Fruit fly (Drosophila melanogaster) whole organism, embryonic: Measurements from ENCODE around the gene CG7366.
A peak's percentile ranks its signal among the peaks of the same experiment; 100 is the strongest.

Experiments used
- ATbp ChIP-seq: fragments of 200-800 bp; sonication (Bioruptor generic); optimal IDR thresholded peaks from 2 replicates; lab custom pipeline; 2017; ENCODE audit warnings: missing biosample characterization, mild to moderate bottlenecking, missing genetic modification characterization, missing genetic modification reagents
- B-H2 ChIP-seq: fragments of 200-800 bp; sonication (Bioruptor generic); optimal IDR thresholded peaks from 2 replicates; lab custom pipeline; 2018; ENCODE audit warnings: missing biosample characterization, mild to moderate bottlenecking, missing genetic modification characterization
- CG10209 ChIP-seq: fragments of 200-800 bp; sonication (Bioruptor generic); optimal IDR thresholded peaks from 3 replicates; lab custom pipeline; 2017; ENCODE audit warnings: missing biosample characterization, mild to moderate bottlenecking, missing genetic modification characterization, missing genetic modification reagents
- CG11398 ChIP-seq: fragments of 200-800 bp; sonication (Bioruptor generic); optimal IDR thresholded peaks from 2 replicates; lab custom pipeline; 2016; ENCODE audit warnings: missing biosample characterization, missing genetic modification characterization
- CG13296 ChIP-seq: fragments of 200-800 bp; sonication (Bioruptor generic); optimal IDR thresholded peaks from 3 replicates; lab custom pipeline; 2018; ENCODE audit warnings: missing biosample characterization, mild to moderate bottlenecking, missing genetic modification characterization
- CG14965 ChIP-seq: fragments of 200-800 bp; sonication (Bioruptor generic); optimal IDR thresholded peaks from 2 replicates; lab custom pipeline; 2016; ENCODE audit warnings: missing biosample characterization, missing genetic modification characterization, borderline replicate concordance
- CG16815 ChIP-seq: fragments of 200-800 bp; sonication (Bioruptor generic); optimal IDR thresholded peaks from 3 replicates; lab custom pipeline; 2017; ENCODE audit warnings: missing biosample characterization, mild to moderate bottlenecking, missing genetic modification characterization
- CG17361 ChIP-seq: fragments of 200-800 bp; sonication (Bioruptor generic); IDR thresholded peaks from 3 replicates; pipeline ENCODE4 v1.3.6; 2022; ENCODE audit warnings: missing biosample characterization, missing genetic modification characterization
- CG2129 ChIP-seq: fragments of 200-800 bp; sonication (Bioruptor generic); IDR thresholded peaks from 2 replicates; pipeline ENCODE4 v1.3.6; 2022; ENCODE audit warnings: missing biosample characterization, missing genetic modification characterization; ENCODE audit not compliant: partially characterized antibody
- CG31388 ChIP-seq: fragments of 200-800 bp; sonication (Bioruptor generic); optimal IDR thresholded peaks from 2 replicates; lab custom pipeline; 2016; ENCODE audit warnings: missing biosample characterization, missing genetic modification characterization
- CG3281 ChIP-seq: fragments of 200-800 bp; sonication (Bioruptor generic); optimal IDR thresholded peaks from 3 replicates; lab custom pipeline; 2017; ENCODE audit warnings: missing biosample characterization, mild to moderate bottlenecking, missing genetic modification characterization
- CG3726 ChIP-seq: fragments of 200-800 bp; sonication (Bioruptor generic); IDR thresholded peaks from 3 replicates; pipeline ENCODE4, ENCODE4 v1.3.6; 2022; ENCODE audit warnings: missing biosample characterization, missing genetic modification characterization
- CG6254 ChIP-seq: fragments of 200-800 bp; sonication (Bioruptor generic); optimal IDR thresholded peaks from 3 replicates; lab custom pipeline; 2017; ENCODE audit warnings: mild to moderate bottlenecking, missing biosample characterization, missing genetic modification reagents, missing genetic modification characterization
- CG6654 ChIP-seq: fragments of 200-800 bp; sonication (Bioruptor generic); optimal IDR thresholded peaks from 2 replicates; lab custom pipeline; 2017; ENCODE audit warnings: missing biosample characterization, mild to moderate bottlenecking, missing genetic modification characterization
- CG7271 ChIP-seq: fragments of 200-800 bp; sonication (Bioruptor generic); optimal IDR thresholded peaks from 2 replicates; lab custom pipeline; 2018; ENCODE audit warnings: missing biosample characterization, mild to moderate bottlenecking, missing genetic modification characterization, moderate library complexity
- CG7839 ChIP-seq: fragments of 200-800 bp; sonication (Bioruptor generic); optimal IDR thresholded peaks from 3 replicates; lab custom pipeline; 2018; ENCODE audit warnings: missing biosample characterization, mild to moderate bottlenecking, missing genetic modification characterization, moderate library complexity
- Camta ChIP-seq: fragments of 200-800 bp; sonication (Bioruptor generic); optimal IDR thresholded peaks from 2 replicates; lab custom pipeline; 2016; ENCODE audit warnings: missing biosample characterization, missing genetic modification characterization
- E2f2 ChIP-seq: fragments of 200-800 bp; sonication (Bioruptor generic); IDR thresholded peaks from 2 replicates; pipeline ENCODE4 v1.3.6; 2022; ENCODE audit warnings: missing biosample characterization, missing genetic modification characterization
- H15 ChIP-seq: fragments of 200-800 bp; sonication (Bioruptor generic); IDR thresholded peaks from 3 replicates; pipeline ENCODE4 v1.3.6; 2022; ENCODE audit warnings: missing biosample characterization, missing genetic modification characterization
- HLH3B ChIP-seq: fragments of 200-800 bp; sonication (Bioruptor generic); IDR thresholded peaks from 2 replicates; pipeline ENCODE4 v1.3.6; 2022; ENCODE audit warnings: missing biosample characterization, missing genetic modification characterization
- HmgD ChIP-seq: fragments of 200-800 bp; sonication (Bioruptor generic); optimal IDR thresholded peaks from 3 replicates; lab custom pipeline; 2016; ENCODE audit warnings: missing biosample characterization, missing genetic modification characterization
- Hr51 ChIP-seq, 2 experiments: fragments of 200-800 bp; sonication (Bioruptor generic); optimal IDR thresholded peaks; 2 replicates in 1 of 2; 3 replicates in 1 of 2; lab custom pipeline; 2016 to 2018; ENCODE audit warnings: missing biosample characterization in 2 of 2, missing genetic modification characterization in 2 of 2, mild to moderate bottlenecking in 1 of 2, moderate library complexity in 1 of 2
- Hr78 ChIP-seq, 2 experiments: fragments of 200-800 bp in 1 of 2; fragments of >200 bp in 1 of 2; sonication (Bioruptor generic) in 1 of 2; optimal IDR thresholded peaks; 2 replicates each; lab custom pipeline; 2017 to 2019; ENCODE audit warnings: missing biosample characterization in 2 of 2, missing genetic modification characterization in 2 of 2, mild to moderate bottlenecking in 1 of 2, moderate library complexity in 1 of 2
- Lim3 ChIP-seq: fragments of 200-800 bp; sonication (Bioruptor generic); IDR thresholded peaks from 2 replicates; pipeline ENCODE4 v1.3.6; 2022; ENCODE audit warnings: missing biosample characterization, missing genetic modification characterization
- MBD-R2 ChIP-seq: fragments of 200-800 bp; sonication (Bioruptor generic); IDR thresholded peaks from 2 replicates; pipeline ENCODE4 v1.3.6; 2022; ENCODE audit warnings: missing biosample characterization, missing genetic modification characterization
- Mes4 ChIP-seq: fragments of 200-800 bp; sonication (Bioruptor generic); optimal IDR thresholded peaks from 2 replicates; lab custom pipeline; 2016; ENCODE audit warnings: missing biosample characterization, missing genetic modification characterization
- NK7.1 ChIP-seq: fragments of 200-800 bp; sonication (Bioruptor generic); optimal IDR thresholded peaks from 3 replicates; lab custom pipeline; 2016; ENCODE audit warnings: missing biosample characterization, missing genetic modification characterization
- Scr ChIP-seq: fragments of 200-800 bp; sonication (Bioruptor generic); IDR thresholded peaks from 2 replicates; pipeline ENCODE4 v1.3.6; 2022; ENCODE audit warnings: missing biosample characterization, missing genetic modification characterization; ENCODE audit not compliant: partially characterized antibody
- Stat92E ChIP-seq, 3 experiments: fragments of >200 bp in 2 of 3; fragments of 200-800 bp in 1 of 3; sonication (Bioruptor generic) in 1 of 3; optimal IDR thresholded peaks; 2 replicates each; lab custom pipeline; 2017 to 2019; ENCODE audit warnings: missing biosample characterization in 3 of 3, missing genetic modification characterization in 3 of 3, mild to moderate bottlenecking in 1 of 3, moderate library complexity in 1 of 3
- Taf1 ChIP-seq: fragments of 200-800 bp; sonication (Bioruptor generic); IDR thresholded peaks from 2 replicates; pipeline ENCODE4 v1.3.6; 2022; ENCODE audit warnings: missing biosample characterization, missing genetic modification characterization
- abd-A ChIP-seq: fragments of 200-800 bp; sonication (Bioruptor generic); optimal IDR thresholded peaks from 3 replicates; lab custom pipeline; 2019; ENCODE audit warnings: missing biosample characterization, mild to moderate bottlenecking, missing genetic modification characterization, moderate library complexity
- cas ChIP-seq: fragments of 200-800 bp; sonication (Bioruptor generic); IDR thresholded peaks from 2 replicates; pipeline ENCODE4 v1.3.6; 2022; ENCODE audit warnings: missing biosample characterization, missing genetic modification characterization
- cato ChIP-seq: fragments of 200-800 bp; sonication (Bioruptor generic); optimal IDR thresholded peaks from 2 replicates; lab custom pipeline; 2016; ENCODE audit warnings: missing biosample characterization, missing genetic modification characterization, borderline replicate concordance
- chm ChIP-seq: fragments of 200-800 bp; sonication (Bioruptor generic); IDR thresholded peaks from 2 replicates; pipeline ENCODE4 v1.3.6; 2022; ENCODE audit warnings: missing biosample characterization, missing genetic modification characterization
- eve ChIP-seq, 2 experiments: fragments of >200 bp; optimal IDR thresholded peaks; 2 replicates each; lab custom pipeline; 2017; ENCODE audit warnings: missing biosample characterization in 2 of 2, missing genetic modification characterization in 2 of 2
- fd102C ChIP-seq: fragments of 200-800 bp; sonication (Bioruptor generic); optimal IDR thresholded peaks from 2 replicates; lab custom pipeline; 2018; ENCODE audit warnings: missing biosample characterization, mild to moderate bottlenecking, missing genetic modification characterization, moderate library complexity
- gro ChIP-seq: fragments of 200-800 bp; sonication (Bioruptor generic); optimal IDR thresholded peaks from 2 replicates; lab custom pipeline; 2016; ENCODE audit warnings: missing biosample characterization, missing genetic modification characterization
- gsb ChIP-seq: fragments of 200-800 bp; sonication (Bioruptor generic); IDR thresholded peaks from 2 replicates; pipeline ENCODE4 v1.3.6; 2022; ENCODE audit warnings: missing biosample characterization, missing genetic modification characterization
- gt ChIP-seq: fragments of 200-800 bp; sonication (Bioruptor generic); IDR thresholded peaks from 2 replicates; pipeline ENCODE4 v1.3.6; 2022; ENCODE audit warnings: missing biosample characterization, missing genetic modification characterization
- insv ChIP-seq, 2 experiments: fragments of 200-800 bp; sonication (Bioruptor generic); optimal IDR thresholded peaks; 3 replicates each; lab custom pipeline; 2016 to 2018; ENCODE audit warnings: missing biosample characterization in 2 of 2, missing genetic modification characterization in 2 of 2
- kay ChIP-seq: fragments of 200-800 bp; sonication (Bioruptor generic); optimal IDR thresholded peaks from 2 replicates; lab custom pipeline; 2016; ENCODE audit warnings: missing biosample characterization, missing genetic modification characterization
- otp ChIP-seq: fragments of 200-800 bp; sonication (Bioruptor generic); IDR thresholded peaks from 3 replicates; pipeline ENCODE4, ENCODE4 v1.3.6; 2022; ENCODE audit warnings: missing biosample characterization, missing genetic modification characterization
- pb ChIP-seq: fragments of 200-800 bp; sonication (Bioruptor generic); optimal IDR thresholded peaks from 3 replicates; lab custom pipeline; 2016; ENCODE audit warnings: missing biosample characterization, missing genetic modification characterization
- pum ChIP-seq: fragments of 200-800 bp; sonication (Bioruptor generic); optimal IDR thresholded peaks from 2 replicates; lab custom pipeline; 2016; ENCODE audit warnings: missing biosample characterization, missing genetic modification characterization
- repo ChIP-seq: fragments of 200-800 bp; sonication (Bioruptor generic); optimal IDR thresholded peaks from 2 replicates; lab custom pipeline; 2016; ENCODE audit warnings: missing biosample characterization, missing genetic modification characterization
- tin ChIP-seq: fragments of 200-800 bp; sonication (Bioruptor generic); optimal IDR thresholded peaks from 3 replicates; lab custom pipeline; 2016; ENCODE audit warnings: missing biosample characterization, missing genetic modification characterization
- tio ChIP-seq: fragments of 200-800 bp; sonication (Bioruptor generic); optimal IDR thresholded peaks from 2 replicates; lab custom pipeline; 2017; ENCODE audit warnings: missing biosample characterization, missing genetic modification characterization, inconsistent platforms
- trem ChIP-seq: fragments of 200-800 bp; optimal IDR thresholded peaks from 3 replicates; lab custom pipeline; 2019; ENCODE audit warnings: missing biosample characterization, mild to moderate bottlenecking, missing genetic modification characterization, moderate library complexity
- tup ChIP-seq: fragments of 200-800 bp; sonication (Bioruptor generic); optimal IDR thresholded peaks from 2 replicates; lab custom pipeline; 2016; ENCODE audit warnings: missing biosample characterization, mild to moderate bottlenecking, missing genetic modification characterization, moderate library complexity
- tx ChIP-seq: fragments of 200-800 bp; sonication (Bioruptor generic); optimal IDR thresholded peaks from 2 replicates; lab custom pipeline; 2016; ENCODE audit warnings: missing biosample characterization, missing genetic modification characterization

CG7366 gene

DNA sequence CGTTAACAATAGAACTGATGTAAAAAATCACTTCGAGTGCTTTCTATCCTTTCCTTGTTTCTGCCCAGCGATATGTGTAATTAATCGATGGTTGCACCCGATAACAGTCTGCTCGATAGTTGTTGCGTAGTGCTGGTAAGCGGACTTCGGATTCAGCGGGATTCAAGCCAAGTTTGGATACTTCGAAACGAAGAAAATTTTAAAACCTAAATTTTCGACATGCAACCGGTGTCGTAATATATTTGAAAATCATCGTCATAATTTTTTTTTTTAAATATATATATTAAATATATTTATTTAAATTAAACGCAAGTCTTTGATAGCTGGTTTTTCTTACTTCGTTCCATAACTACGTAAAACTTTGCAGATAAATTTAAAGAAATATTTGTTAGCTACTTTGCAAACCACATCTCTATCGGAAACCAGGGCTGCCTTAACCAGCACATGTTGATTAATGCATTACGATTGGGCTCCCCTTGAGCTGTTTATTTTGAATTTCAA is 4.4 kb downstream of the CG7366 start, which contains the start of the genes UbcE2M and Dhps (continued):
- TF ChIP-seq kay (GFP tag; lab: Kevin White, UChicago): peak; percentile 47
- TF ChIP-seq Hr78 (GFP tag; optimal IDR thresholded peaks at IDR 0.05; lab: Kevin White, UChicago): no peak
- peak; percentile 56; the same call in 1 of the 2 replicates for TF ChIP-seq HLH3B (GFP tag; lab: Robert Waterston, UW)
- peak; percentile 66 for TF ChIP-seq tin
- TF ChIP-seq E2f2 (GFP tag; lab: Robert Waterston, UW): peak; percentile 53; the same call in 1 of the 2 replicates
- no peak for TF ChIP-seq gt (GFP tag; lab: Robert Waterston, UW)
- peak; percentile 3 for TF ChIP-seq CG6654 (GFP tag; lab: Kevin White, UChicago)
- TF ChIP-seq pum: peak; percentile 38
- no peak; the same call in 2 of the 3 replicates for TF ChIP-seq CG17361 (GFP tag; lab: Robert Waterston, UW)
- TF ChIP-seq chm (GFP tag; lab: Robert Waterston, UW): peak; percentile 6; the same call in 1 of the 2 replicates
- peak; percentile 83 for TF ChIP-seq CG10209
- no peak for TF ChIP-seq Mes4 (GFP tag; lab: Kevin White, UChicago)
- no peak for TF ChIP-seq Camta
- TF ChIP-seq ATbp (GFP tag; lab: Kevin White, UChicago): no peak
- TF ChIP-seq Stat92E (GFP tag; optimal IDR thresholded peaks at IDR 0.05; lab: Kevin White, UChicago): no peak
- no peak for TF ChIP-seq Taf1 (GFP tag; lab: Robert Waterston, UW)
- TF ChIP-seq CG3281: peak; percentile 86
- TF ChIP-seq Lim3 (GFP tag; lab: Robert Waterston, UW): no peak
- TF ChIP-seq cas: no peak
- peak; percentile 37 for TF ChIP-seq cato (GFP tag; lab: Kevin White, UChicago)
- TF ChIP-seq eve (GFP tag; optimal IDR thresholded peaks at IDR 0.05; lab: Kevin White, UChicago): no peak
- no peak for TF ChIP-seq otp (GFP tag; lab: Robert Waterston, UW)
- TF ChIP-seq tx (GFP tag; lab: Kevin White, UChicago): peak; percentile 10
- peak; percentile 20 for TF ChIP-seq CG6254 (GFP tag; lab: Kevin White, UChicago)
- peak; percentile 80 for TF ChIP-seq Scr (GFP tag; lab: Robert Waterston, UW)
- no peak for TF ChIP-seq gro
- no peak for TF ChIP-seq NK7.1 (GFP tag; lab: Kevin White, UChicago)
- TF ChIP-seq HmgD (GFP tag; lab: Kevin White, UChicago): peak; percentile 32
- peak in 1 of 2 experiments; percentile 62 for TF ChIP-seq Hr51 (GFP tag; optimal IDR thresholded peaks at IDR 0.05; lab: Kevin White, UChicago)
- TF ChIP-seq repo (GFP tag; lab: Kevin White, UChicago): no peak
- peak; percentile 59; the same call in 1 of the 3 replicates for TF ChIP-seq H15 (GFP tag; lab: Robert Waterston, UW)
- no peak for TF ChIP-seq fd102C (GFP tag; lab: Kevin White, UChicago)
- no peak for TF ChIP-seq abd-A
- TF ChIP-seq gsb (GFP tag; lab: Robert Waterston, UW): no peak
- TF ChIP-seq CG13296 (GFP tag; lab: Kevin White, UChicago): peak; percentile 72
- peak; percentile 69 for TF ChIP-seq CG16815 (GFP tag; lab: Kevin White, UChicago)
- TF ChIP-seq CG7271: peak; percentile 39
- TF ChIP-seq insv (GFP tag; optimal IDR thresholded peaks at IDR 0.05; lab: Kevin White, UChicago): peak in 1 of 2 experiments; percentile 30
- no peak for TF ChIP-seq tio (GFP tag; lab: Kevin White, UChicago)
- peak; percentile 65 for TF ChIP-seq trem (tag; lab: Kevin White, UChicago)
- TF ChIP-seq pb: no peak
- peak; percentile 2 for TF ChIP-seq tup (GFP tag; lab: Kevin White, UChicago)
- TF ChIP-seq CG2129 (GFP tag; lab: Robert Waterston, UW): peak; percentile 33
- no peak for TF ChIP-seq CG11398 (GFP tag; lab: Kevin White, UChicago)
- TF ChIP-seq CG31388: no peak
- peak; percentile 69; the same call in 1 of the 2 replicates for TF ChIP-seq MBD-R2 (GFP tag; lab: Robert Waterston, UW)
- no peak for TF ChIP-seq CG14965 (GFP tag; lab: Kevin White, UChicago)
- peak; percentile 46; the same call in 1 of the 3 replicates for TF ChIP-seq CG3726 (GFP tag; lab: Robert Waterston, UW)
- peak; percentile 71 for TF ChIP-seq B-H2 (GFP tag; lab: Kevin White, UChicago)
- TF ChIP-seq CG7839 (tag; lab: Kevin White, UChicago): no peak
